Fruit fly (Drosophila melanogaster) whole organism, wandering third instar larva: ENCODE data around the gene CG9331.

Experiments
- Abd-B ChIP-seq: fragments of >200 bp; optimal IDR thresholded peaks from 2 replicates; lab custom pipeline; 2017; ENCODE audit warnings: missing biosample characterization, missing genetic modification characterization
- CG32264 ChIP-seq: fragments of 200-800 bp; sonication (Bioruptor generic); optimal IDR thresholded peaks from 2 replicates; lab custom pipeline; 2016; ENCODE audit warnings: missing biosample characterization, missing genetic modification characterization
- CG9705 ChIP-seq: fragments of 200-800 bp; sonication (Bioruptor generic); optimal IDR thresholded peaks from 2 replicates; lab custom pipeline; 2018; ENCODE audit warnings: missing biosample characterization, mild to moderate bottlenecking, missing genetic modification characterization
- CrebA ChIP-seq: fragments of 200-800 bp; sonication (Bioruptor generic); optimal IDR thresholded peaks from 2 replicates; lab custom pipeline; 2016; ENCODE audit warnings: missing biosample characterization, mild to moderate bottlenecking, missing genetic modification characterization, borderline replicate concordance
- Dfd ChIP-seq: fragments of >200 bp; optimal IDR thresholded peaks from 2 replicates; lab custom pipeline; 2017; ENCODE audit warnings: missing biosample characterization, missing genetic modification characterization
- Dif ChIP-seq: fragments of 200-275, 200-300 bp; sonication (Bioruptor generic); optimal IDR thresholded peaks from 2 replicates; lab custom pipeline; 2018; ENCODE audit warnings: missing biosample characterization, missing genetic modification characterization; ENCODE audit not compliant: partially characterized antibody
- GATAd ChIP-seq: sonication (Bioruptor generic); optimal IDR thresholded peaks from 2 replicates; lab custom pipeline; 2016; ENCODE audit warnings: missing biosample characterization, missing genetic modification characterization
- HLH106 ChIP-seq: fragments of 200-800 bp; optimal IDR thresholded peaks from 3 replicates; lab custom pipeline; 2019; ENCODE audit warnings: missing biosample characterization, mild to moderate bottlenecking, missing genetic modification characterization, moderate library complexity
- Hnf4 ChIP-seq: fragments of 200-800 bp; sonication (Bioruptor generic); optimal IDR thresholded peaks from 2 replicates; lab custom pipeline; 2016; ENCODE audit warnings: missing biosample characterization, mild to moderate bottlenecking, missing genetic modification characterization
- Hr78 ChIP-seq: fragments of >200 bp; optimal IDR thresholded peaks from 2 replicates; lab custom pipeline; 2017; ENCODE audit warnings: missing biosample characterization, missing genetic modification characterization
- Hr83 ChIP-seq: fragments of 200-300 bp; sonication (Bioruptor generic); optimal IDR thresholded peaks from 2 replicates; lab custom pipeline; 2016; ENCODE audit warnings: missing biosample characterization, mild to moderate bottlenecking, missing genetic modification characterization, moderate library complexity; ENCODE audit not compliant: poor library complexity, severe bottlenecking
- Jra ChIP-seq: sonication (Bioruptor generic); optimal IDR thresholded peaks from 2 replicates; lab custom pipeline; 2016; ENCODE audit warnings: missing biosample characterization, missing genetic modification characterization
- Mio ChIP-seq: sonication (Bioruptor generic); optimal IDR thresholded peaks from 2 replicates; lab custom pipeline; 2016; ENCODE audit warnings: missing biosample characterization, missing genetic modification characterization
- Myc ChIP-seq: fragments of >200 bp; optimal IDR thresholded peaks from 2 replicates; lab custom pipeline; 2017
- N ChIP-seq: fragments of >200 bp; optimal IDR thresholded peaks from 2 replicates; lab custom pipeline; 2018; ENCODE audit warnings: missing biosample characterization, missing external identifiers, missing genetic modification characterization
- OdsH ChIP-seq: fragments of 200-800 bp; sonication (Bioruptor generic); optimal IDR thresholded peaks from 2 replicates; lab custom pipeline; 2016; ENCODE audit warnings: missing biosample characterization, mild to moderate bottlenecking, missing genetic modification characterization
- Rel ChIP-seq, 2 experiments: fragments of 200-800 bp; sonication (Bioruptor generic) in 1 of 2; optimal IDR thresholded peaks; 2 replicates in 1 of 2; 3 replicates in 1 of 2; lab custom pipeline; 2016 to 2019; ENCODE audit warnings: mild to moderate bottlenecking in 2 of 2, missing biosample characterization in 2 of 2, missing genetic modification characterization in 2 of 2, moderate library complexity in 1 of 2
- Sp1 ChIP-seq: fragments of 200-800 bp; sonication (Bioruptor generic); optimal IDR thresholded peaks from 3 replicates; lab custom pipeline; 2019; ENCODE audit warnings: missing biosample characterization, mild to moderate bottlenecking, missing genetic modification characterization, moderate library complexity
- Vsx2 ChIP-seq: fragments of 200-300, 225-300 bp; sonication (Bioruptor generic); optimal IDR thresholded peaks from 2 replicates; lab custom pipeline; 2018; ENCODE audit warnings: missing biosample characterization, missing genetic modification characterization; ENCODE audit not compliant: partially characterized antibody
- br ChIP-seq: fragments of 200-800 bp; sonication (Bioruptor generic); optimal IDR thresholded peaks from 2 replicates; lab custom pipeline; 2016; ENCODE audit warnings: missing biosample characterization, missing genetic modification characterization
- brk ChIP-seq: fragments of 200-800 bp; sonication (Bioruptor generic); optimal IDR thresholded peaks from 2 replicates; lab custom pipeline; 2016; ENCODE audit warnings: missing biosample characterization, mild to moderate bottlenecking, missing genetic modification characterization
- dl ChIP-seq, 2 experiments: fragments of 175-275, 200-275 bp in 1 of 2; fragments of 200-275 bp in 1 of 2; sonication (Bioruptor generic); optimal IDR thresholded peaks; lab custom pipeline; 2018; ENCODE audit warnings: mild to moderate bottlenecking in 2 of 2, missing biosample characterization in 2 of 2, missing genetic modification characterization in 2 of 2, moderate library complexity in 2 of 2; ENCODE audit not compliant: partially characterized antibody in 2 of 2, insufficient read depth in 1 of 2
- dmrt93B ChIP-seq: fragments of 200-800 bp; sonication (Bioruptor generic); optimal IDR thresholded peaks from 2 replicates; lab custom pipeline; 2018; ENCODE audit warnings: missing biosample characterization, mild to moderate bottlenecking, missing genetic modification characterization
- dsf ChIP-seq: sonication (Bioruptor generic); optimal IDR thresholded peaks from 2 replicates; lab custom pipeline; 2016; ENCODE audit warnings: missing biosample characterization, missing genetic modification characterization, borderline replicate concordance
- ey ChIP-seq: fragments of 200-800 bp; sonication (Bioruptor generic); optimal IDR thresholded peaks from 2 replicates; lab custom pipeline; 2016; ENCODE audit warnings: missing biosample characterization, missing genetic modification characterization
- foxo ChIP-seq, 2 experiments: fragments of 200-800 bp; sonication (Bioruptor generic); optimal IDR thresholded peaks; 2 replicates in 1 of 2; 3 replicates in 1 of 2; lab custom pipeline; 2016 to 2017; ENCODE audit warnings: missing biosample characterization in 2 of 2, missing genetic modification characterization in 2 of 2
- fru ChIP-seq: fragments of 200-800 bp; sonication (Bioruptor generic); optimal IDR thresholded peaks from 3 replicates; lab custom pipeline; 2016; ENCODE audit warnings: missing biosample characterization, mild to moderate bottlenecking, missing genetic modification characterization
- h ChIP-seq: fragments of 200-800 bp; sonication (Bioruptor generic); optimal IDR thresholded peaks from 3 replicates; lab custom pipeline; 2016; ENCODE audit warnings: missing biosample characterization, mild to moderate bottlenecking, missing genetic modification characterization
- jim ChIP-seq: fragments of 175-275, 200-325 bp; sonication (Bioruptor generic); optimal IDR thresholded peaks from 2 replicates; lab custom pipeline; 2016; ENCODE audit warnings: missing biosample characterization, mild to moderate bottlenecking, missing genetic modification characterization
- lola ChIP-seq: fragments of >200 bp; optimal IDR thresholded peaks from 2 replicates; lab custom pipeline; 2017; ENCODE audit warnings: missing biosample characterization, missing genetic modification characterization
- pan ChIP-seq: fragments of >200 bp; optimal IDR thresholded peaks from 2 replicates; lab custom pipeline; 2017
- psq ChIP-seq: fragments of 200-800 bp; sonication (Bioruptor generic); optimal IDR thresholded peaks from 3 replicates; lab custom pipeline; 2017; ENCODE audit warnings: missing biosample characterization, mild to moderate bottlenecking, missing genetic modification characterization, moderate library complexity
- rgr ChIP-seq: fragments of 200-800 bp; sonication (Bioruptor generic); optimal IDR thresholded peaks from 3 replicates; lab custom pipeline; 2016; ENCODE audit warnings: missing biosample characterization, mild to moderate bottlenecking, missing genetic modification characterization
- sage ChIP-seq: fragments of 200-800 bp; sonication (Bioruptor generic); optimal IDR thresholded peaks from 2 replicates; lab custom pipeline; 2016; ENCODE audit warnings: missing biosample characterization, mild to moderate bottlenecking, missing genetic modification characterization
- sv ChIP-seq: fragments of 200-800 bp; sonication (Bioruptor generic); optimal IDR thresholded peaks from 3 replicates; lab custom pipeline; 2016; ENCODE audit warnings: missing biosample characterization, missing genetic modification characterization
- tai ChIP-seq: sonication (Bioruptor generic); optimal IDR thresholded peaks from 2 replicates; lab custom pipeline; 2016; ENCODE audit warnings: missing biosample characterization, missing genetic modification characterization
- usp ChIP-seq: fragments of >200 bp; optimal IDR thresholded peaks from 2 replicates; lab custom pipeline; 2017; ENCODE audit warnings: missing biosample characterization, missing genetic modification characterization
- woc ChIP-seq: sonication (Bioruptor generic); optimal IDR thresholded peaks from 2 replicates; lab custom pipeline; 2016; ENCODE audit warnings: missing biosample characterization, mild to moderate bottlenecking, missing genetic modification characterization

Gene CG9331

DNA sequence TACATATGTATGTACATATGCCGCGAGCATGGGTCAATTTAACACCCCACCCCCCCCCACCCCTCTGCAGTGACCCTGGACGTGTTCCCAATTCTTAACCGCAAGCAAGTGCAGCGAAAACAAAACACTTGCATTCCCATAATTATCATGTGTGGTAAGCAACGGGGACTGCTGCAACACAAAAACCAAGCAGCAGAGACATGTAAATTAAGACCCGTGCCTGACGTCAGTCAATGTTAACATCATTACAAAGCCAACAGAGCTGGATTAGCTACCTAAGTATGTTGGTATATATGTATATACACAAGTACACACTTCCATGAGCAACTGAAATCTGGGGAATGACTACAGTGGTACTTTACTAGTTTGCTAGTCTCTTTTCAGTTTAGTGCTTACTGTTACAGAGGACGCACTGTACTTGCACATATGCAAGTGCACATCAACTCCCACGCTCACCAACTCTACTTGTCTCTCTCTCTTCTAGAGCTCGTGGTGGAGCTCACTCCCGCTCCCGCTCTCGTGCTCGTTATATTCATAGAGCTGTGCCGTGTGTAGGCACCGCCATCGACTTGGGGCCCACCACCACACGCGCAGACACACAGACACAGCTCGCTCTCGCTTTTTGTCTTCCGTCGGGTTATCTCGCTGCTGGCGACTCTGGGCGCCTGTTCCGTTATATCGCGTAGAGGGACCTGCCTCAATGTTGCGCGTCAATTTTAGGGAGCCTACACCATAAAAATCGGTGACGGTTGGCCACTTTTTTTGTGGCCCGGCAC, 1.2 kb upstream of the CG9331 start:
- peak; percentile 69 to 87 for TF ChIP-seq dl (GFP tag; optimal IDR thresholded peaks at IDR 0.05; lab: Kevin White, UChicago; ENCODE audit: insufficient read depth in 1 of 2, partially characterized antibody in 2 of 2)
- peak; percentile 8 for TF ChIP-seq h (GFP tag; lab: Kevin White, UChicago)
- TF ChIP-seq Jra: no peak
- TF ChIP-seq Rel (GFP tag; optimal IDR thresholded peaks at IDR 0.05; lab: Kevin White, UChicago): no peak
- peak; percentile 26 for TF ChIP-seq Rel (tag; optimal IDR thresholded peaks at IDR 0.05; lab: Kevin White, UChicago)
- no peak for TF ChIP-seq woc (GFP tag; lab: Kevin White, UChicago)
- peak; percentile 71 for TF ChIP-seq Vsx2 (GFP tag; lab: Kevin White, UChicago)
- peak; percentile 80 for TF ChIP-seq Dif (GFP tag; lab: Kevin White, UChicago)
- TF ChIP-seq psq (GFP tag; lab: Kevin White, UChicago): peak; percentile 3
- TF ChIP-seq, all 38 proteins: peak for 6

DNA sequence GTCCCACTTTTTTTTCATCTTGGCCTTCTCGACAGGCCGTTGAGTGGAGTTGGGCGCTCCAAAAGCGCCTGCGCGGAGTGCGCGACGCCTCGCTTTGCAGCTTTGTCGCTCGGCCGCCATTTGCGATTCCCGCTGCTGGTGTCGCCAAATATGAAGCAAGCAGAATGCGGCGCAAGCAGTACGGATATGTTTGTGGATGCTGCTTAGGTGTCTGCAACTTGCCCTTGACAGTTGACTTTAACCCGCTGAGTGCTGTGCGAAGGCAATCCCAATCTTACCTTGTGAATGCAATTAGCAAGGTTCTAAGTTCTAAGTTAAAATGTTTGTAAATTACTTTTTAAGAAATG, 630 bp upstream of the CG9331 start:
- TF ChIP-seq Rel (GFP tag; optimal IDR thresholded peaks at IDR 0.05; lab: Kevin White, UChicago): no peak
- TF ChIP-seq Rel (tag; optimal IDR thresholded peaks at IDR 0.05; lab: Kevin White, UChicago): no peak
- TF ChIP-seq N (GFP tag; lab: Kevin White, UChicago): peak; percentile 10
- TF ChIP-seq, all 38 proteins: peak for 1

DNA sequence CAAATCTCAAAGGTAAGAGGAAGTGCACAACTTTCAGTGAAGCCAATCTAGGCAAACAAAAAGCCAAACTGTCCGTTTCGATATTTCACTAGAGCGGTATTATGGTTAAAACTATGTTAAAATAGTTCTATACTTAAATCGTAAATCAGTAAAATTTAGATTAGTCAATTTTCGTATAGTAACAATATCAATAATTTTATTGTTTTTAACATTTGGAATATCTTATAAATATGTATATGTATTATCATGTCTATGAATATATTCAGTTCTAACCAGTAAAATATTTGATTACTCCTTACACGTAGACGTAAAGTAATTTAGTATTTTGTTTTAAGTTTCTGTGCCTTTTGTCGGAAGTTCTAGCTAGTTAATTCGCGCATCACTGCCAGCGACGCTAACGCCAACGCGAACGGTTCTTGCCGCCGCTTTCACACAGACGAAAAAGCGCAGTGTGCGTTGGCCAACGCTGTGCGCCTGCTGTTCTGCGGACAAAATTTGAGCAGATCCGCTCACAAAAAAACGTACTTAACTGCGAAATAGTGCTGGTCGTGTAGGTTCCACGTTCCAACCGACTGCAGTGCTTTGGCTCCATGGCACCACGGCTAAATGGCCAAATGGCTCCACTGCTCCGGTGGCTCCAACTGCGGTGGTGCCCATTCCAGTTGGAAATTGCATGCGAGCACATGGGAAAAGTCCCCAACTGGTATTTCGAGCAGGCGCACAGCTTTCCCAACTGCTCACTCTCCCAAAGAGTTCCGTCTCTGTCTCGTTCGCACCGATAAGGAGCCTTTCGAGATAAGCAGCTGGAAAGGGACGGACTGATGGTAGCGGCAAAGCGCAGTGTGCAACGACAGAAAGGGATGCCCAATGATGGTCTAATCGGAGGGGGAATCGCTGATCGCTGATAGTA, 823 bp downstream of the CG9331 start:
- TF ChIP-seq CG32264 (GFP tag; lab: Kevin White, UChicago) (no peak), dsf (no peak), Vsx2 (GFP tag; lab: Kevin White, UChicago) (peak; percentile 74), Abd-B (GFP tag; lab: Kevin White, UChicago) (no peak), Hr83 (GFP tag; lab: Kevin White, UChicago) (peak; percentile 33), h (GFP tag; lab: Kevin White, UChicago) (peak; percentile 68), Dfd (GFP tag; lab: Kevin White, UChicago) (no peak), Dif (GFP tag; lab: Kevin White, UChicago) (peak; percentile 92), Mio (GFP tag; lab: Kevin White, UChicago) (no peak), psq (GFP tag; lab: Kevin White, UChicago) (peak; percentile 13), CG9705 (GFP tag; lab: Kevin White, UChicago) (no peak), dl (GFP tag; optimal IDR thresholded peaks at IDR 0.05; lab: Kevin White, UChicago; ENCODE audit: insufficient read depth in 1 of 2, partially characterized antibody in 2 of 2) (peak; percentile 76 to 79), dmrt93B (GFP tag; lab: Kevin White, UChicago) (no peak), CrebA (GFP tag; lab: Kevin White, UChicago) (peak; percentile 65), Rel (GFP tag; optimal IDR thresholded peaks at IDR 0.05; lab: Kevin White, UChicago) (peak; percentile 84), Rel (tag; optimal IDR thresholded peaks at IDR 0.05; lab: Kevin White, UChicago) (peak; percentile 100), Sp1 (GFP tag; lab: Kevin White, UChicago) (peak; percentile 13), lola (GFP tag; lab: Kevin White, UChicago) (no peak), foxo (GFP tag; optimal IDR thresholded peaks at IDR 0.05; lab: Kevin White, UChicago) (no peak), Jra (no peak), fru (GFP tag; lab: Kevin White, UChicago) (peak; percentile 0), Hr78 (no peak), rgr (GFP tag; lab: Kevin White, UChicago) (peak; percentile 33), sv (GFP tag; lab: Kevin White, UChicago) (no peak), GATAd (peak; percentile 92), woc (GFP tag; lab: Kevin White, UChicago) (peak; percentile 48), sage (GFP tag; lab: Kevin White, UChicago) (no peak), ey (GFP tag; lab: Kevin White, UChicago) (no peak), tai (GFP tag; lab: Kevin White, UChicago) (no peak), usp (GFP tag; lab: Kevin White, UChicago) (no peak), br (GFP tag; lab: Kevin White, UChicago) (peak; percentile 59), N (GFP tag; lab: Kevin White, UChicago) (no peak), pan (no peak), brk (GFP tag; lab: Kevin White, UChicago) (peak; percentile 6), HLH106 (peak; percentile 49), Myc (peak; percentile 91), Hnf4 (GFP tag; lab: Kevin White, UChicago) (no peak), OdsH (GFP tag; lab: Kevin White, UChicago) (no peak), jim (GFP tag; lab: Kevin White, UChicago) (peak; percentile 70)
- TF ChIP-seq, all 38 proteins: peak for 18
